Fruit fly (Drosophila melanogaster) whole organism, embryonic: ENCODE results near the gene CG13113.

ENCODE experiments used
- Atf6 ChIP-seq: fragments of 200-800 bp; sonication (Bioruptor generic); IDR thresholded peaks from 2 replicates; pipeline ENCODE4 v1.3.6; 2022; ENCODE audit warnings: missing biosample characterization, missing genetic modification characterization
- Blimp-1 ChIP-seq: fragments of 200-800 bp; sonication (Bioruptor generic); optimal IDR thresholded peaks from 3 replicates; lab custom pipeline; 2018; ENCODE audit warnings: missing biosample characterization, missing genetic modification characterization, mild to moderate bottlenecking, moderate library complexity, missing genetic modification reagents
- BtbVII ChIP-seq: fragments of 200-800 bp; sonication (Bioruptor generic); optimal IDR thresholded peaks from 3 replicates; lab custom pipeline; 2017; ENCODE audit warnings: missing biosample characterization, mild to moderate bottlenecking, missing genetic modification characterization
- CG11247 ChIP-seq: fragments of 200-800 bp; sonication (Bioruptor generic); IDR thresholded peaks from 2 replicates; pipeline ENCODE4 v1.3.6; 2022; ENCODE audit warnings: missing biosample characterization, missing genetic modification characterization
- CG11560 ChIP-seq: fragments of 200-800 bp; sonication (Bioruptor generic); IDR thresholded peaks from 3 replicates; pipeline ENCODE4 v1.3.6; 2022; ENCODE audit warnings: missing biosample characterization, missing genetic modification characterization
- CG12236 ChIP-seq: fragments of 200-800 bp; sonication (Bioruptor generic); optimal IDR thresholded peaks from 2 replicates; lab custom pipeline; 2016; ENCODE audit warnings: missing biosample characterization, missing genetic modification characterization
- CG14860 ChIP-seq: fragments of 200-800 bp; sonication (Bioruptor generic); IDR thresholded peaks from 3 replicates; pipeline ENCODE4 v1.3.6; 2022; ENCODE audit warnings: missing biosample characterization, missing genetic modification characterization; ENCODE audit not compliant: partially characterized antibody
- CG15073 ChIP-seq: fragments of 200-800 bp; sonication (Bioruptor generic); optimal IDR thresholded peaks from 2 replicates; lab custom pipeline; 2016; ENCODE audit warnings: missing biosample characterization, missing genetic modification characterization
- CG1603 ChIP-seq: fragments of 200-800 bp; sonication (Bioruptor generic); optimal IDR thresholded peaks from 2 replicates; lab custom pipeline; 2019; ENCODE audit warnings: missing biosample characterization, mild to moderate bottlenecking, missing genetic modification characterization, moderate library complexity
- CG17802 ChIP-seq: fragments of 200-800 bp; sonication (Bioruptor generic); optimal IDR thresholded peaks from 2 replicates; lab custom pipeline; 2018; ENCODE audit warnings: missing biosample characterization, mild to moderate bottlenecking, missing genetic modification characterization, moderate library complexity
- CG17829 ChIP-seq: fragments of 200-800 bp; optimal IDR thresholded peaks from 2 replicates; lab custom pipeline; 2019; ENCODE audit warnings: missing biosample characterization, mild to moderate bottlenecking, missing genetic modification characterization, moderate library complexity
- CG2875 ChIP-seq: fragments of 200-800 bp; sonication (Bioruptor generic); optimal IDR thresholded peaks from 2 replicates; lab custom pipeline; 2017; ENCODE audit warnings: missing biosample characterization, mild to moderate bottlenecking, missing genetic modification characterization, missing genetic modification reagents
- CG3726 ChIP-seq: fragments of 200-800 bp; sonication (Bioruptor generic); IDR thresholded peaks from 3 replicates; pipeline ENCODE4, ENCODE4 v1.3.6; 2022; ENCODE audit warnings: missing biosample characterization, missing genetic modification characterization
- CG4360 ChIP-seq: fragments of 200-800 bp; sonication (Bioruptor generic); IDR thresholded peaks from 2 replicates; pipeline ENCODE4 v1.3.6; 2022; ENCODE audit warnings: missing biosample characterization, missing genetic modification characterization
- CG4617 ChIP-seq: fragments of 200-800 bp; sonication (Bioruptor generic); optimal IDR thresholded peaks from 3 replicates; lab custom pipeline; 2016; ENCODE audit warnings: missing biosample characterization, missing genetic modification characterization, borderline replicate concordance
- CG5953 ChIP-seq: fragments of 200-800 bp; sonication (Bioruptor generic); IDR thresholded peaks from 2 replicates; pipeline ENCODE4 v1.3.6; 2022; ENCODE audit warnings: missing biosample characterization, missing genetic modification characterization
- CG6791 ChIP-seq: fragments of 200-800 bp; sonication (Bioruptor generic); IDR thresholded peaks from 3 replicates; pipeline ENCODE4 v1.3.6; 2022; ENCODE audit warnings: missing biosample characterization, missing genetic modification characterization; ENCODE audit not compliant: partially characterized antibody
- CG7963 ChIP-seq: fragments of 200-800 bp; sonication (Bioruptor generic); IDR thresholded peaks from 3 replicates; pipeline ENCODE4 v1.3.6; 2022; ENCODE audit warnings: missing biosample characterization, missing genetic modification characterization; ENCODE audit not compliant: partially characterized antibody
- CG8290 ChIP-seq, 3 experiments: fragments of 200-800 bp; sonication (Bioruptor generic); optimal IDR thresholded peaks; 2 replicates each; lab custom pipeline; 2016 to 2019; ENCODE audit warnings: missing biosample characterization in 3 of 3, missing genetic modification characterization in 3 of 3, mild to moderate bottlenecking in 2 of 3, moderate library complexity in 1 of 3
- CG9437 ChIP-seq: fragments of 200-800 bp; sonication (Bioruptor generic); optimal IDR thresholded peaks from 2 replicates; lab custom pipeline; 2018; ENCODE audit warnings: missing biosample characterization, mild to moderate bottlenecking, missing genetic modification characterization
- CG9797 ChIP-seq: fragments of 200-800 bp; sonication (Bioruptor generic); optimal IDR thresholded peaks from 3 replicates; lab custom pipeline; 2018; ENCODE audit warnings: missing biosample characterization, mild to moderate bottlenecking, missing genetic modification characterization
- CTCF ChIP-seq: fragments of 200-800 bp; sonication (Bioruptor generic); optimal IDR thresholded peaks from 2 replicates; lab custom pipeline; 2017; ENCODE audit warnings: missing biosample characterization, mild to moderate bottlenecking, missing genetic modification characterization, moderate library complexity
- D19A ChIP-seq: fragments of 200-800 bp; optimal IDR thresholded peaks from 3 replicates; lab custom pipeline; 2019; ENCODE audit warnings: missing biosample characterization, mild to moderate bottlenecking, missing genetic modification characterization, moderate library complexity
- Dad ChIP-seq: fragments of 200-800 bp; sonication (Bioruptor generic); optimal IDR thresholded peaks from 3 replicates; lab custom pipeline; 2016; ENCODE audit warnings: missing biosample characterization, missing genetic modification characterization
- Ets65A ChIP-seq: fragments of 200-800 bp; sonication (Bioruptor generic); peaks from one replicate; lab custom pipeline; 2016; ENCODE audit warnings: missing biosample characterization, missing genetic modification characterization
- Gsc ChIP-seq: fragments of 200-800 bp; sonication (Bioruptor generic); IDR thresholded peaks from 2 replicates; pipeline ENCODE4 v1.3.6; 2022; ENCODE audit warnings: missing biosample characterization, missing genetic modification characterization
- H15 ChIP-seq: fragments of 200-800 bp; sonication (Bioruptor generic); IDR thresholded peaks from 3 replicates; pipeline ENCODE4 v1.3.6; 2022; ENCODE audit warnings: missing biosample characterization, missing genetic modification characterization
- HHEX ChIP-seq: fragments of 200-800 bp; sonication (Bioruptor generic); optimal IDR thresholded peaks from 3 replicates; lab custom pipeline; 2017; ENCODE audit warnings: missing biosample characterization, mild to moderate bottlenecking, missing genetic modification characterization, missing genetic modification reagents
- Lim3 ChIP-seq: fragments of 200-800 bp; sonication (Bioruptor generic); IDR thresholded peaks from 2 replicates; pipeline ENCODE4 v1.3.6; 2022; ENCODE audit warnings: missing biosample characterization, missing genetic modification characterization
- Sox100B ChIP-seq: fragments of 200-800 bp; sonication (Bioruptor generic); optimal IDR thresholded peaks from 3 replicates; lab custom pipeline; 2018; ENCODE audit warnings: missing biosample characterization, mild to moderate bottlenecking, missing genetic modification characterization
- Stat92E ChIP-seq, 3 experiments: fragments of >200 bp in 2 of 3; fragments of 200-800 bp in 1 of 3; sonication (Bioruptor generic) in 1 of 3; optimal IDR thresholded peaks; 2 replicates each; lab custom pipeline; 2017 to 2019; ENCODE audit warnings: missing biosample characterization in 3 of 3, missing genetic modification characterization in 3 of 3, mild to moderate bottlenecking in 1 of 3, moderate library complexity in 1 of 3
- Trl ChIP-seq, 3 experiments: fragments of >200 bp in 2 of 3; fragments of 200-800 bp in 1 of 3; sonication (Bioruptor generic) in 1 of 3; optimal IDR thresholded peaks; 2 replicates in 1 of 3; 3 replicates in 2 of 3; lab custom pipeline; 2016 to 2017; ENCODE audit warnings: missing biosample characterization in 1 of 3, missing genetic modification characterization in 1 of 3
- YL-1 ChIP-seq: fragments of 200-800 bp; sonication (Bioruptor generic); optimal IDR thresholded peaks from 3 replicates; lab custom pipeline; 2017; ENCODE audit warnings: missing biosample characterization, mild to moderate bottlenecking, missing genetic modification characterization
- ci ChIP-seq: fragments of 200-800 bp; sonication (Bioruptor generic); IDR thresholded peaks from 3 replicates; pipeline ENCODE4 v1.3.6; 2022; ENCODE audit warnings: missing biosample characterization, missing genetic modification characterization
- da ChIP-seq: fragments of 200-800 bp; sonication (Bioruptor generic); optimal IDR thresholded peaks from 2 replicates; lab custom pipeline; 2016; ENCODE audit warnings: missing biosample characterization, missing genetic modification characterization
- emc ChIP-seq: fragments of 200-800 bp; sonication (Bioruptor generic); optimal IDR thresholded peaks from 2 replicates; lab custom pipeline; 2016; ENCODE audit warnings: missing biosample characterization, missing genetic modification characterization
- gem ChIP-seq: fragments of 200-800 bp; sonication (Bioruptor generic); optimal IDR thresholded peaks from 2 replicates; lab custom pipeline; 2019; ENCODE audit warnings: missing biosample characterization, mild to moderate bottlenecking, missing genetic modification characterization, moderate library complexity
- grau ChIP-seq: fragments of 200-800 bp; optimal IDR thresholded peaks from 3 replicates; lab custom pipeline; 2019; ENCODE audit warnings: missing biosample characterization, mild to moderate bottlenecking, missing genetic modification characterization, moderate library complexity
- hbn ChIP-seq: fragments of 200-800 bp; sonication (Bioruptor generic); IDR thresholded peaks from 2 replicates; pipeline ENCODE4 v1.3.6; 2022; ENCODE audit warnings: missing biosample characterization, missing genetic modification characterization; ENCODE audit not compliant: partially characterized antibody
- hkb ChIP-seq, 2 experiments: fragments of 200-800 bp in 1 of 2; fragments of >200 bp in 1 of 2; sonication (Bioruptor generic) in 1 of 2; IDR thresholded peaks in 1 of 2; optimal IDR thresholded peaks in 1 of 2; 2 replicates each; pipeline versions ENCODE4 v1.3.6 to Lab custom; 2017 to 2022; ENCODE audit warnings: missing biosample characterization in 1 of 2, missing genetic modification characterization in 1 of 2
- knrl ChIP-seq: fragments of 200-800 bp; sonication (Bioruptor generic); IDR thresholded peaks from 3 replicates; pipeline ENCODE4 v1.3.6; 2022; ENCODE audit warnings: missing biosample characterization, missing genetic modification characterization; ENCODE audit not compliant: partially characterized antibody
- pfk ChIP-seq: fragments of 200-800 bp; sonication (Bioruptor generic); optimal IDR thresholded peaks from 2 replicates; lab custom pipeline; 2018; ENCODE audit warnings: missing biosample characterization, mild to moderate bottlenecking, missing genetic modification characterization, moderate library complexity
- pita ChIP-seq: fragments of 200-800 bp; sonication (Bioruptor generic); optimal IDR thresholded peaks from 2 replicates; lab custom pipeline; 2017; ENCODE audit warnings: missing biosample characterization, mild to moderate bottlenecking, missing genetic modification characterization
- salm ChIP-seq: fragments of 200-800 bp; sonication (Bioruptor generic); optimal IDR thresholded peaks from 2 replicates; lab custom pipeline; 2018; ENCODE audit warnings: missing biosample characterization, mild to moderate bottlenecking, missing genetic modification characterization
- stwl ChIP-seq: fragments of 200-800 bp; sonication (Bioruptor generic); optimal IDR thresholded peaks from 3 replicates; lab custom pipeline; 2018; ENCODE audit warnings: missing biosample characterization, mild to moderate bottlenecking, missing genetic modification characterization, moderate library complexity
- vfl ChIP-seq: fragments of 200-800 bp; sonication (Bioruptor generic); optimal IDR thresholded peaks from 2 replicates; lab custom pipeline; 2016; ENCODE audit warnings: missing biosample characterization, missing genetic modification characterization

CG13113 gene

DNA sequence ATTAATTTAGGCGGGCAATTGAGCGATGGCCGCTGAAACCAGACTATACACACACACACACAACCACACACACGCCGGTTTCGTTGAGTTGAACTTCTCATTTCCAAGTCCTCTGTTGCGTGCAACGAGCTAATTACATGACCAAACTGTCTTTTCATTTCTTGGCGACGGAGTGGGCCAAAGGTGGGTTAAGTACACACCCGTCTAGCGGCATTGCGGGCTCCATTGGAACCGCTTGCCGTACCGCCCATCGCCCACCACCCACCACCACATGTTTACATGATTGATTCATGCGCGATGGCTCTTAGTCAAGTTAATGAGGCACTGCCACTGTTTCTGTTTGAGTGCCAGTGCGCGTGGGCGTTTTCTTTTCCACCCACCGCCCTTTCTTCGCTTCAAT is 33.5 kb upstream of the CG13113 start (continued):
- no peak for TF ChIP-seq CG9437 (GFP tag; lab: Kevin White, UChicago)
- 0 out of 3 replicates have a peak, but pooled peaks have one; percentile 21 for TF ChIP-seq H15
- TF ChIP-seq Gsc (GFP tag; lab: Robert Waterston, UW): no peak
- no peak for TF ChIP-seq Lim3 (GFP tag; lab: Robert Waterston, UW)
- TF ChIP-seq Trl (optimal IDR thresholded peaks at IDR 0.05; lab: Kevin White, UChicago): no peak
- TF ChIP-seq Trl (GFP tag; optimal IDR thresholded peaks at IDR 0.05; lab: Kevin White, UChicago): no peak
- no peak for TF ChIP-seq knrl (GFP tag; lab: Robert Waterston, UW)
- no peak for TF ChIP-seq hbn (GFP tag; lab: Robert Waterston, UW)
- TF ChIP-seq emc (GFP tag; lab: Kevin White, UChicago): no peak
- TF ChIP-seq, all 482 proteins: peak for 11

DNA sequence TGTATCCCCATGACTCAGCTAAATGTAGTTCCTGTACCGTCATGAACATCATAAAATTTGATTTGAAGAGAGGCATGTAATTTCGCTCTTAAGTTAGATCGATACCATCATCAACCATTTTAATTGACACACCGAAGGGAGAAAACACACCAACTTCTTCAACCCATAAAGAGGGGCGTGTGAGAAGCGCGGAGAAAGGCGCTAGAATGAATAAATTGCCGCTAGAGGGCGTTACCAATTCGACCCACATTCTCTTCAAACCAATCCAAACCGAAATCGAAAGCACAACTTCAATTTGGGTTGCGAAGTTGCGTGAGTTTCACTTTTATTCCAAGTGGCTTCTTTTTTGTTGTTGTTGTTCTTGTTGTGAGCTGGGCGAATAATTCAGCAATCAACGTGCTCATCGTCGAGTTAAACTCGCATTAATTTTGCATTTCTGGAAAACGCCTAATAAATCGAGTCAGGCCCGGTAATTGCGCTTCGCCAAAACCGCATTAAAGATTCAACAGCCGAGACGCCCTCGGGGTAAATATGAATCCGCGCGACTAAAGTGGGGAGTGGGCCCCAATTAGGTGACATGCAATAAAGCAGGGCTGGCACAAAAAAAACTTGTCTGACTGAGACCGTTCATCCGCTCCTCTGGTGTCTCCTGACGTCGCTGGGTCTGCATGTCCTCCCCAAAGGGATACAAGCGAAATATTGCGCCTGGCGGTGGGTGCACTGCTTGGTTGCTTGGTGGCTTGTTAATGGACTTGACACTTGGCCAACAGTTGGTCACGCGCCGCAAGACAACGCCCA is 31.4 kb upstream of the CG13113 start:
- TF ChIP-seq CG4617 (GFP tag; lab: Kevin White, UChicago) (no peak), CG3726 (no peak), HHEX (GFP tag; lab: Kevin White, UChicago) (no peak), Ets65A (GFP tag; lab: Kevin White, UChicago) (peak; percentile 86), pita (GFP tag; lab: Kevin White, UChicago) (no peak), pfk (GFP tag; lab: Kevin White, UChicago) (no peak), grau (tag; lab: Kevin White, UChicago) (no peak), Dad (GFP tag; lab: Kevin White, UChicago) (no peak), CG5953 (GFP tag; lab: Robert Waterston, UW) (0 out of 2 replicates have a peak, but pooled peaks have one; percentile 13), CG4360 (GFP tag; lab: Robert Waterston, UW) (0 out of 2 replicates have a peak, but pooled peaks have one; percentile 13), YL-1 (GFP tag; lab: Kevin White, UChicago) (no peak), vfl (GFP tag; lab: Kevin White, UChicago) (no peak), CG7963 (GFP tag; lab: Robert Waterston, UW) (no peak), CG11247 (GFP tag; lab: Robert Waterston, UW) (no peak), Stat92E (GFP tag; optimal IDR thresholded peaks at IDR 0.05; lab: Kevin White, UChicago) (no peak), CG15073 (GFP tag; lab: Kevin White, UChicago) (no peak), salm (tag; lab: Kevin White, UChicago) (no peak), BtbVII (GFP tag; lab: Kevin White, UChicago) (no peak), CG12236 (GFP tag; lab: Kevin White, UChicago) (no peak), CG9797 (GFP tag; lab: Kevin White, UChicago) (no peak), hkb (optimal IDR thresholded peaks at IDR 0.05; lab: Kevin White, UChicago) (no peak), hkb (GFP tag; IDR thresholded peaks at IDR 0.05; lab: Robert Waterston, UW) (no peak), CG11560 (tag; lab: Robert Waterston, UW) (no peak), CG2875 (no peak), gem (no peak), CTCF (GFP tag; lab: Kevin White, UChicago) (peak; percentile 86), Atf6 (GFP tag; lab: Robert Waterston, UW) (no peak), da (GFP tag; lab: Kevin White, UChicago) (no peak), Sox100B (GFP tag; lab: Kevin White, UChicago) (no peak), CG14860 (no peak), CG17802 (tag; lab: Kevin White, UChicago) (no peak), stwl (tag; lab: Kevin White, UChicago) (peak; percentile 13), Blimp-1 (peak; percentile 70), ci (GFP tag; lab: Robert Waterston, UW) (0 out of 3 replicates have a peak, but pooled peaks have one; percentile 43), CG8290 (GFP tag; optimal IDR thresholded peaks at IDR 0.05; lab: Kevin White, UChicago) (peak; percentile 67), CG8290 (tag; optimal IDR thresholded peaks at IDR 0.05; lab: Kevin White, UChicago) (no peak), D19A (tag; lab: Kevin White, UChicago) (no peak), CG1603 (tag; lab: Kevin White, UChicago) (no peak), CG6791 (peak; percentile 33; the same call in 1 of the 3 replicates), CG17829 (tag; lab: Kevin White, UChicago) (peak; percentile 99)
